Fruit fly (Drosophila melanogaster): ENCODE data around the gene CG5645.

CG5645 gene

dm6 chr3L:12138113-12138899, 1.8 kb upstream of the CG5645 start, which contains the start of the genes ND-SGDH and RhoGAP68F (continued):
- peak; percentile 20 for TF ChIP-seq CG12744 (GFP tag; optimal IDR thresholded peaks at IDR 0.05)
- TF ChIP-seq bbx (GFP tag; IDR thresholded peaks at IDR 0.05; ENCODE audit: partially characterized antibody): peak; percentile 89
- TF ChIP-seq bowl (GFP tag; IDR thresholded peaks at IDR 0.05): no peak
- peak; percentile 72 for TF ChIP-seq al (GFP tag; IDR thresholded peaks at IDR 0.05)
- TF ChIP-seq zfh1 (GFP tag; IDR thresholded peaks at IDR 0.05): peak; percentile 60; the same call in 2 of the 3 replicates
- peak; percentile 67; the same call in 1 of the 3 replicates for TF ChIP-seq Mrtf (GFP tag; IDR thresholded peaks at IDR 0.05)
- TF ChIP-seq amos (GFP tag; IDR thresholded peaks at IDR 0.05; ENCODE audit: partially characterized antibody): peak; percentile 84
- peak; percentile 76 for TF ChIP-seq CG18599 (GFP tag; optimal IDR thresholded peaks at IDR 0.05)
- TF ChIP-seq Vsx1 (GFP tag; optimal IDR thresholded peaks at IDR 0.05): peak; percentile 62
- TF ChIP-seq Dp (GFP tag; optimal IDR thresholded peaks at IDR 0.05): peak; percentile 8
- TF ChIP-seq Kr (GFP tag; optimal IDR thresholded peaks at IDR 0.05): no peak
- peak; percentile 34 for TF ChIP-seq onecut (GFP tag; IDR thresholded peaks at IDR 0.05)
- peak; percentile 86 for TF ChIP-seq zfh2 (GFP tag; optimal IDR thresholded peaks at IDR 0.05)
- peak; percentile 97 for TF ChIP-seq Sry-δ (GFP tag; optimal IDR thresholded peaks at IDR 0.05)
- peak; percentile 54 for TF ChIP-seq PHDP (tag; optimal IDR thresholded peaks at IDR 0.05)
- TF ChIP-seq Gug (GFP tag; IDR thresholded peaks at IDR 0.05): peak; percentile 72; the same call in 2 of the 4 replicates
- TF ChIP-seq Hand (GFP tag; optimal IDR thresholded peaks at IDR 0.05): peak; percentile 8
- TF ChIP-seq lola (GFP tag; optimal IDR thresholded peaks at IDR 0.05): peak in 1 of 3 experiments; percentile 81
- no peak; the same call in 2 of the 3 replicates for TF ChIP-seq CG11560 (tag; IDR thresholded peaks at IDR 0.05)
- TF ChIP-seq eve (GFP tag; optimal IDR thresholded peaks at IDR 0.05): no peak
- peak; percentile 89 for TF ChIP-seq nmo (GFP tag; optimal IDR thresholded peaks at IDR 0.05)
- peak; percentile 35 for TF ChIP-seq Elba2 (GFP tag; optimal IDR thresholded peaks at IDR 0.05)
- TF ChIP-seq CG6654 (GFP tag; optimal IDR thresholded peaks at IDR 0.05): peak; percentile 36
- peak; percentile 34 for TF ChIP-seq fu2 (GFP tag; optimal IDR thresholded peaks at IDR 0.05)
- TF ChIP-seq CG11093 (GFP tag; IDR thresholded peaks at IDR 0.05): peak; percentile 54; the same call in 1 of the 3 replicates
- peak; percentile 27 for TF ChIP-seq CG3838 (GFP tag; optimal IDR thresholded peaks at IDR 0.05)
- TF ChIP-seq hth (optimal IDR thresholded peaks at IDR 0.05): no peak
- peak; percentile 84 for TF ChIP-seq CG12155 (GFP tag; optimal IDR thresholded peaks at IDR 0.05)
- no peak for TF ChIP-seq gt (GFP tag; IDR thresholded peaks at IDR 0.05)
- no peak for TF ChIP-seq Jarid2 (GFP tag; optimal IDR thresholded peaks at IDR 0.05)
- 0 out of 2 replicates have a peak, but pooled peaks have one; percentile 76 for TF ChIP-seq CG32532 (GFP tag; IDR thresholded peaks at IDR 0.05)
- peak; percentile 95 for TF ChIP-seq hb (GFP tag; IDR thresholded peaks at IDR 0.05; ENCODE audit: partially characterized antibody)
- no peak for TF ChIP-seq br (optimal IDR thresholded peaks at IDR 0.05)
- TF ChIP-seq CG10147 (GFP tag; optimal IDR thresholded peaks at IDR 0.05): peak; percentile 73
- peak; percentile 96 for TF ChIP-seq CG14860 (GFP tag; IDR thresholded peaks at IDR 0.05; ENCODE audit: partially characterized antibody)
- TF ChIP-seq CG7745 (tag; optimal IDR thresholded peaks at IDR 0.05): no peak
- TF ChIP-seq BEAF-32 (GFP tag; optimal IDR thresholded peaks at IDR 0.05): peak; percentile 99
- peak; percentile 29 for TF ChIP-seq oc (tag; optimal IDR thresholded peaks at IDR 0.05)
- TF ChIP-seq scrt (GFP tag; optimal IDR thresholded peaks at IDR 0.05): no peak
- peak; percentile 36; the same call in 1 of the 3 replicates for TF ChIP-seq B-H1 (GFP tag; IDR thresholded peaks at IDR 0.05)
- TF ChIP-seq row (GFP tag; IDR thresholded peaks at IDR 0.05): peak; percentile 94
- TF ChIP-seq da (GFP tag; optimal IDR thresholded peaks at IDR 0.05): peak; percentile 2
- TF ChIP-seq CG1024 (GFP tag; IDR thresholded peaks at IDR 0.05): no peak
- 0 out of 2 replicates have a peak, but pooled peaks have one; percentile 44 for TF ChIP-seq cas (GFP tag; IDR thresholded peaks at IDR 0.05)
- peak; percentile 74 for TF ChIP-seq CG7372 (GFP tag; IDR thresholded peaks at IDR 0.05)
- TF ChIP-seq ATbp (GFP tag; optimal IDR thresholded peaks at IDR 0.05): no peak
- TF ChIP-seq peb (GFP tag; IDR thresholded peaks at IDR 0.05): peak; percentile 33; the same call in 1 of the 2 replicates
- TF ChIP-seq CG6683 (GFP tag; optimal IDR thresholded peaks at IDR 0.05): peak; percentile 20
- TF ChIP-seq h (optimal IDR thresholded peaks at IDR 0.05): no peak
